Fruit fly (Drosophila melanogaster) whole organism: ENCODE results near the gene CG13000.
A peak's percentile ranks its signal among the peaks of the same experiment; 100 is the strongest.

ENCODE experiments used
- CG8478 ChIP-seq: fragments of >200 bp; optimal IDR thresholded peaks from 2 replicates; lab custom pipeline; 2018; ENCODE audit warnings: inconsistent platforms
- Dll ChIP-seq: fragments of >200 bp; optimal IDR thresholded peaks from 2 replicates; lab custom pipeline; 2017
- EcR ChIP-seq, 2 experiments: fragments of >200 bp; optimal IDR thresholded peaks; 2 replicates each; lab custom pipeline; 2017; ENCODE audit warnings: missing biosample characterization in 2 of 2, missing genetic modification characterization in 2 of 2, missing genetic modification reagents in 2 of 2
- pan ChIP-seq: fragments of >200 bp; optimal IDR thresholded peaks from 2 replicates; lab custom pipeline; 2017
- psq ChIP-seq: fragments of >200 bp; optimal IDR thresholded peaks from 2 replicates; lab custom pipeline; 2017
- usp ChIP-seq: fragments of >200 bp; optimal IDR thresholded peaks from 2 replicates; lab custom pipeline; 2017; ENCODE audit warnings: missing biosample characterization, missing genetic modification characterization, mixed read lengths

CG13000 gene

dm6 chrX:16948371-16948770 is at the start of gene CG13000:
TSS of gene CG13000 (minus strand) at chrX:16948471.
- no peak for TF ChIP-seq EcR (GFP tag; optimal IDR thresholded peaks at IDR 0.05; lab: Kevin White, UChicago)
- TF ChIP-seq usp (GFP tag; lab: Kevin White, UChicago), result no peak
- no peak for TF ChIP-seq psq (lab: Kevin White, UChicago)
- no peak for TF ChIP-seq Dll
- TF ChIP-seq CG8478 (lab: Kevin White, UChicago), result no peak
- no peak for TF ChIP-seq pan (lab: Kevin White, UChicago)

dm6 chrX:16986928-16987327 is 38.7 kb upstream of the CG13000 start:
- TF ChIP-seq CG8478 (lab: Kevin White, UChicago) (no peak), usp (GFP tag; lab: Kevin White, UChicago) (no peak)

- TF ChIP-seq CG8478 (lab: Kevin White, UChicago), result no peak
- TF ChIP-seq EcR (GFP tag; optimal IDR thresholded peaks at IDR 0.05; lab: Kevin White, UChicago), result no peak
- TF ChIP-seq usp (GFP tag; lab: Kevin White, UChicago), result no peak
These were observed 20.0 kb upstream of the CG13000 start, which contains the start of gene Ubr1 for dm6 chrX:16968148-16968823. TSS of gene Ubr1 (minus strand) at chrX:16968679.

dm6 chrX:16967415-16967814 is 19.1 kb upstream of the CG13000 start:
- TF ChIP-seq CG8478 (lab: Kevin White, UChicago) (no peak), usp (GFP tag; lab: Kevin White, UChicago) (no peak), pan (lab: Kevin White, UChicago) (no peak), Dll (no peak), psq (lab: Kevin White, UChicago) (no peak), EcR (GFP tag; optimal IDR thresholded peaks at IDR 0.05; lab: Kevin White, UChicago) (no peak)

dm6 chrX:16966532-16966931 is 18.3 kb upstream of the CG13000 start:
- TF ChIP-seq pan (lab: Kevin White, UChicago), result no peak
- no peak for TF ChIP-seq psq (lab: Kevin White, UChicago)
- no peak for TF ChIP-seq usp (GFP tag; lab: Kevin White, UChicago)
- TF ChIP-seq CG8478 (lab: Kevin White, UChicago), result no peak
- no peak for TF ChIP-seq Dll
- TF ChIP-seq EcR (GFP tag; optimal IDR thresholded peaks at IDR 0.05; lab: Kevin White, UChicago), result no peak

- TF ChIP-seq EcR (GFP tag; optimal IDR thresholded peaks at IDR 0.05; lab: Kevin White, UChicago), result no peak
- no peak for TF ChIP-seq Dll
- TF ChIP-seq pan (lab: Kevin White, UChicago), result no peak
These were observed 1.7 kb downstream of the CG13000 start for dm6 chrX:16946604-16947003.

dm6 chrX:16945414-16945813 is 2.9 kb downstream of the CG13000 start:
- no peak for TF ChIP-seq Dll
- no peak for TF ChIP-seq CG8478 (lab: Kevin White, UChicago)
- TF ChIP-seq EcR (GFP tag; optimal IDR thresholded peaks at IDR 0.05; lab: Kevin White, UChicago), result no peak
- no peak for TF ChIP-seq psq (lab: Kevin White, UChicago)
- TF ChIP-seq usp (GFP tag; lab: Kevin White, UChicago), result no peak
- no peak for TF ChIP-seq pan (lab: Kevin White, UChicago)

- TF ChIP-seq psq (lab: Kevin White, UChicago) (no peak), usp (GFP tag; lab: Kevin White, UChicago) (no peak), CG8478 (lab: Kevin White, UChicago) (no peak), Dll (no peak), pan (lab: Kevin White, UChicago) (no peak), EcR (GFP tag; optimal IDR thresholded peaks at IDR 0.05; lab: Kevin White, UChicago) (no peak)
These were observed 4.2 kb downstream of the CG13000 start for dm6 chrX:16944049-16944532.

dm6 chrX:16943515-16943850 is 4.8 kb downstream of the CG13000 start:
- TF ChIP-seq CG8478 (lab: Kevin White, UChicago) (peak; percentile 33), psq (lab: Kevin White, UChicago) (no peak)

dm6 chrX:16942735-16943514 is 5.3 kb downstream of the CG13000 start, which contains the start of the genes CG13001 and RhoGAP15B:
TSS of gene CG13001 (minus strand) at chrX:16942871.
TSS of gene RhoGAP15B (plus strand) at chrX:16943290.
- TF ChIP-seq usp (GFP tag; lab: Kevin White, UChicago), result no peak
- no peak for TF ChIP-seq psq (lab: Kevin White, UChicago)

dm6 chrX:16940426-16941058 is 7.7 kb downstream of the CG13000 start, which contains the start of gene wus:
TSS of gene wus (minus strand) at chrX:16940873.
- no peak for TF ChIP-seq usp (GFP tag; lab: Kevin White, UChicago)
- no peak for TF ChIP-seq EcR (GFP tag; optimal IDR thresholded peaks at IDR 0.05; lab: Kevin White, UChicago)
- TF ChIP-seq pan (lab: Kevin White, UChicago), result no peak
- TF ChIP-seq CG8478 (lab: Kevin White, UChicago), result no peak
- no peak for TF ChIP-seq psq (lab: Kevin White, UChicago)
- TF ChIP-seq Dll, result no peak

- TF ChIP-seq pan (lab: Kevin White, UChicago), result no peak
- no peak for TF ChIP-seq psq (lab: Kevin White, UChicago)
- no peak for TF ChIP-seq Dll
- TF ChIP-seq usp (GFP tag; lab: Kevin White, UChicago), result no peak
- TF ChIP-seq CG8478 (lab: Kevin White, UChicago), result no peak
- no peak for TF ChIP-seq EcR (GFP tag; optimal IDR thresholded peaks at IDR 0.05; lab: Kevin White, UChicago)
These were observed 11.6 kb downstream of the CG13000 start for dm6 chrX:16936689-16937088.
